Worm (Caenorhabditis elegans) whole organism, L2 larva: Measurements from ENCODE around the gene C11E4.6.

Source experiments
- R02D3.7 ChIP-seq: fragments of 150-350 bp; optimal IDR thresholded peaks from 2 replicates; lab custom pipeline; 2014; ENCODE audit warnings: missing biosample characterization, missing genetic modification characterization
- Y55F3AM.14 ChIP-seq: fragments of 200-800 bp; sonication (Bioruptor generic); optimal IDR thresholded peaks from 2 replicates; lab custom pipeline; 2018; ENCODE audit warnings: mild to moderate bottlenecking, missing genetic modification characterization, missing compliant biosample characterization
- ama-1 ChIP-seq: fragments of 150-350 bp; optimal IDR thresholded peaks from 2 replicates; lab custom pipeline; 2018; ENCODE audit warnings: inconsistent platforms
- elt-3 ChIP-seq: sonication (generic microtip); optimal IDR thresholded peaks from 2 replicates; lab custom pipeline; 2017; ENCODE audit warnings: missing biosample characterization, missing genetic modification characterization
- lin-11 ChIP-seq: fragments of 150-350 bp; sonication (generic microtip); optimal IDR thresholded peaks from 2 replicates; lab custom pipeline; 2014; ENCODE audit warnings: missing biosample characterization, missing genetic modification characterization, inconsistent platforms, mixed read lengths
- lsy-2 ChIP-seq, 2 experiments: fragments of 150-350 bp in 1 of 2; sonication (generic microtip) in 1 of 2; optimal IDR thresholded peaks; 2 replicates each; lab custom pipeline; 2014 to 2017; ENCODE audit warnings: missing biosample characterization in 2 of 2, missing genetic modification characterization in 2 of 2
- nhr-6 ChIP-seq: fragments of 150-350 bp; optimal IDR thresholded peaks from 2 replicates; lab custom pipeline; 2014; ENCODE audit warnings: missing biosample characterization, missing genetic modification characterization
- skn-1 ChIP-seq: sonication (generic microtip); optimal IDR thresholded peaks from 2 replicates; lab custom pipeline; 2017; ENCODE audit warnings: missing biosample characterization, missing genetic modification characterization
- unc-39 ChIP-seq: fragments of 150-350 bp; optimal IDR thresholded peaks from 2 replicates; lab custom pipeline; 2014; ENCODE audit warnings: missing biosample characterization, missing genetic modification characterization
- unc-55 ChIP-seq: fragments of 150-350 bp; sonication (generic microtip); optimal IDR thresholded peaks from 3 replicates; lab custom pipeline; 2014; ENCODE audit warnings: missing biosample characterization, missing genetic modification reagents, missing genetic modification characterization
- zag-1 ChIP-seq: fragments of 150-350 bp; optimal IDR thresholded peaks from 2 replicates; lab custom pipeline; 2014; ENCODE audit warnings: missing biosample characterization, missing genetic modification characterization

DNA sequence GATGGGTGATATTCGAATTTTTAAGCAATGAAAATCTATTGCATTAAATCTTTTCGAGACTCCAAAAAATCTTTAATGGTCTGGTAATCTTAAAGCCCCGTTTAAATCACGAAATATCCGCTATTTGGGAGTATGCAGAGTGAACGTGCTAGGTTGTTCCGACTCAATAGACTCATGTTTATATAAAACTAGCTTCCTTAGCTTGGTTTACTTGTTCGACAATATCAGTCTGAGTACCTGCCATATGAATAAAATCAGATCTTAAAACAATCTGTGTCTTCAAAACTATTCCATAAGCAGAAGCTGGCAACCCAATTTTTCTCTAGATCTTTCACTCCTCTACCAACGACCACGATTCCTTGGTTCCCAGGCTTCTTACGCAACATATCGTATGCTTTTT, 7.2 kb upstream of the C11E4.6 start:
- no peak for TF ChIP-seq ama-1
- TF ChIP-seq unc-39 = no peak
- TF ChIP-seq zag-1 (tag; lab: Kevin White, UChicago) = no peak
- TF ChIP-seq unc-55 = no peak
- TF ChIP-seq skn-1 (tag; lab: Kevin White, UChicago) = no peak
- TF ChIP-seq Y55F3AM.14 (GFP tag; lab: Kevin White, UChicago) = no peak
- no peak for TF ChIP-seq lsy-2 (tag; optimal IDR thresholded peaks at IDR 0.05; lab: Kevin White, UChicago)
- TF ChIP-seq elt-3 = no peak
- no peak for TF ChIP-seq nhr-6
- TF ChIP-seq lin-11 (tag; lab: Kevin White, UChicago) = no peak
- no peak for TF ChIP-seq R02D3.7
